Fruit fly (Drosophila melanogaster) whole organism, pupa: Measurements from ENCODE around the gene Sas-4.

ENCODE experiments used
- CG10348 ChIP-seq: fragments of 200-800 bp; sonication (Bioruptor generic); IDR thresholded peaks from 2 replicates; pipeline ENCODE4 v1.3.6; 2022; ENCODE audit warnings: missing biosample characterization, missing genetic modification characterization
- CG12605 ChIP-seq: fragments of 200-800 bp; sonication (Bioruptor generic); IDR thresholded peaks from 2 replicates; pipeline ENCODE4 v1.3.6; 2022; ENCODE audit warnings: missing biosample characterization, missing genetic modification characterization
- CG13204 ChIP-seq: fragments of 200-800 bp; sonication (Bioruptor generic); optimal IDR thresholded peaks from 2 replicates; lab custom pipeline; 2018; ENCODE audit warnings: missing biosample characterization, mild to moderate bottlenecking, missing genetic modification characterization, moderate library complexity
- CG15710 ChIP-seq: fragments of 200-800 bp; sonication (Bioruptor generic); optimal IDR thresholded peaks from 2 replicates; lab custom pipeline; 2018; ENCODE audit warnings: missing biosample characterization, mild to moderate bottlenecking, missing genetic modification characterization, moderate library complexity
- CG17806 ChIP-seq: fragments of 200-800 bp; sonication (Bioruptor generic); optimal IDR thresholded peaks from 2 replicates; lab custom pipeline; 2018; ENCODE audit warnings: missing biosample characterization, mild to moderate bottlenecking, missing genetic modification characterization, moderate library complexity
- CG34367 ChIP-seq: fragments of 200-800 bp; sonication (Bioruptor generic); optimal IDR thresholded peaks from 2 replicates; lab custom pipeline; 2018; ENCODE audit warnings: missing biosample characterization, mild to moderate bottlenecking, missing genetic modification characterization
- CG4496 ChIP-seq: fragments of 200-800 bp; sonication (Bioruptor generic); IDR thresholded peaks from 3 replicates; pipeline ENCODE4 v1.3.6; 2022; ENCODE audit warnings: missing biosample characterization, missing genetic modification characterization
- CG8301 ChIP-seq: fragments of 200-800 bp; sonication (Bioruptor generic); optimal IDR thresholded peaks from 2 replicates; lab custom pipeline; 2018; ENCODE audit warnings: missing biosample characterization, mild to moderate bottlenecking, missing genetic modification characterization
- CG9948 ChIP-seq: fragments of 200-800 bp; sonication (Bioruptor generic); optimal IDR thresholded peaks from 2 replicates; lab custom pipeline; 2018; ENCODE audit warnings: missing biosample characterization, mild to moderate bottlenecking, missing genetic modification characterization, moderate library complexity
- EcR ChIP-seq: fragments of 200-800 bp; sonication (Bioruptor generic); optimal IDR thresholded peaks from 3 replicates; lab custom pipeline; 2019; ENCODE audit warnings: missing biosample characterization, missing genetic modification characterization, mild to moderate bottlenecking, moderate library complexity, missing genetic modification reagents
- Ets98B ChIP-seq: fragments of 200-800 bp; sonication (Bioruptor generic); IDR thresholded peaks from 2 replicates; pipeline ENCODE4 v1.3.6; 2022; ENCODE audit warnings: missing biosample characterization, missing genetic modification characterization
- Pif1A ChIP-seq: fragments of 200-800 bp; sonication (Bioruptor generic); optimal IDR thresholded peaks from 3 replicates; lab custom pipeline; 2016; ENCODE audit warnings: missing biosample characterization, missing genetic modification characterization
- Pif1B ChIP-seq: fragments of 200-800 bp; sonication (Bioruptor generic); optimal IDR thresholded peaks from 3 replicates; lab custom pipeline; 2016; ENCODE audit warnings: missing biosample characterization, missing genetic modification characterization
- Snoo ChIP-seq: fragments of 200-800 bp; sonication (Bioruptor generic); optimal IDR thresholded peaks from 3 replicates; lab custom pipeline; 2017; ENCODE audit warnings: missing biosample characterization, mild to moderate bottlenecking, missing genetic modification characterization, inconsistent platforms
- gl ChIP-seq: fragments of 200-800 bp; sonication (Bioruptor generic); optimal IDR thresholded peaks from 2 replicates; lab custom pipeline; 2018; ENCODE audit warnings: missing biosample characterization, mild to moderate bottlenecking, missing genetic modification characterization
- rn ChIP-seq: fragments of 200-800 bp; sonication (Bioruptor generic); IDR thresholded peaks from 2 replicates; pipeline ENCODE4 v1.3.6; 2022; ENCODE audit warnings: missing biosample characterization, missing genetic modification characterization

The Sas-4 gene

DNA sequence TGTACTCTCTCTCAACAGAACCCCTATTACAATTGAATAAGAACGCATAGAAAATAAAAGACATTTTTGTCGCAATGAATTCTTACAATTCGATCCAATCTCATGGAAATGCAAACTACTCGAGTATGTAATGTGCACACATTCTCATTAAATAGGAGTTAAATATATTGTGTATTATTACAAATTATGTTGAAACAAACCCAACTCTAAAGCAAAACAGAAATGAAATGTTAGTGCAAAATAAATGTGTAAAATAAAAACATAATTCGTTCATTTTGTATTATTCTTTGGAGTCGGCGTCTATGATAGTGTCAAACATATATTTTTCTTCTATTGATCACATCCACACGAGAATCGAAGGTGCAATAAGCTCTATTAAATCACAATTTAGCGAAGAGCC, 49.5 kb downstream of the Sas-4 start, which contains the start of gene CG14609:
TSS of gene CG14609 (plus strand) at position 301 of the 400 bp plus-strand sequence.
- no peak for TF ChIP-seq CG34367 (tag; lab: Kevin White, UChicago)
- no peak for TF ChIP-seq CG9948 (tag; lab: Kevin White, UChicago)
- no peak for TF ChIP-seq CG4496 (GFP tag; lab: Robert Waterston, UW)
- TF ChIP-seq CG8301 (tag; lab: Kevin White, UChicago) = no peak
- no peak for TF ChIP-seq EcR (GFP tag; lab: Kevin White, UChicago)
- no peak for TF ChIP-seq Ets98B (GFP tag; lab: Robert Waterston, UW)
- no peak for TF ChIP-seq Snoo
- no peak for TF ChIP-seq CG12605
- no peak for TF ChIP-seq CG17806
- TF ChIP-seq Pif1B = no peak
- no peak for TF ChIP-seq Pif1A (GFP tag; lab: Kevin White, UChicago)
- TF ChIP-seq rn (GFP tag; lab: Robert Waterston, UW) = no peak
- TF ChIP-seq CG15710 (tag; lab: Kevin White, UChicago) = no peak
- no peak for TF ChIP-seq gl (tag; lab: Kevin White, UChicago)
- no peak for TF ChIP-seq CG13204 (GFP tag; lab: Kevin White, UChicago)
- TF ChIP-seq CG10348 (GFP tag; lab: Robert Waterston, UW) = no peak
